Fruit fly (Drosophila melanogaster): Measurements from ENCODE around the gene CG32313.

- TF ChIP-seq CG8478 (optimal IDR thresholded peaks at IDR 0.05) (no peak), EcR (GFP tag; optimal IDR thresholded peaks at IDR 0.05) (no peak), usp (GFP tag; optimal IDR thresholded peaks at IDR 0.05) (no peak), pan (optimal IDR thresholded peaks at IDR 0.05) (no peak), Dll (optimal IDR thresholded peaks at IDR 0.05) (no peak), psq (optimal IDR thresholded peaks at IDR 0.05) (no peak)
These were observed 31.8 kb upstream of the CG32313 start for dm6 chr3L:1577338-1577737.
